Fruit fly (Drosophila melanogaster): ENCODE data around the gene CG6985.

The CG6985 gene

DNA sequence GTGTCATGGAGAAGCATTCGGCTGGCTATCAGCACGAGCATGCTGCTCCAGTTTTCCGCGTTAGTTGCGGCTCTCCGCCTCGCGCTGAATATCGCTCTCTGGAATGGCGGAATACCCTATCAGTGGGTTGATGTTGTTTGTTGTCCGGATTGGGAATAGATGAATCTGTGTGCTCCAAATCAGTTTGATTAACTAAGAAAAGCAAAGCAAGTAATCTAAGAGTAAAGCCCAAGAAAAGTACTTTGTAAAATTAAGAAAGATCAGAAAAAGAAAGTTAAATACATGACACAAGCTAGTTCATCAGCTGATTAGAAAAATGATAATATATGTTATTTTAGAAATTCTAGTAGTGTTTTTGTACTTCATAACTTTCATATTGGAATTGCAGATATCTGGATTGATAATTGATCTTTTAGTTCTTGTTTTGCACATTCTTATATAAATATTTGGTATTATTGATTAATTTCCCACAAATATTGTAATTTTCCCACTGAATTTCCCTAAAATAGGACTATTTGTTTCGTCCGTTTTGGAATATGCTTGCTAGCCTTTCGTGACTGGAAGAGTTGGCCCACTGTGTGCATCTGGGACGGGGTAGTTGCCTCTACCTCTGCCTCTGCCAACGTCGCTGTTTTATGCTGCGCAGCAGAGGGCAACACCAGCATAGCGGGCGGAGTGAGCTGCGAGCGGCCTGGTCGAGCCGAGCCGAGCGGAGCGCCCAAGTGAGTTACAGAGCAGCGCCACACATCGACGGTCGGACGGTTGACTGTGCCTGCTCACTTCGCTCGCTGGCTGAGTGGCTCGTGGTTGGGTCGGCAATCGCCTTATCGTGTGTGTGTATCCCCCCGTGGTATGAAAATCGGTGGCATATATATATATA lies 13.2 kb downstream of the CG6985 start (continued):
- no peak for TF ChIP-seq Hey (tag; optimal IDR thresholded peaks at IDR 0.05)
- no peak for TF ChIP-seq aop (GFP tag; IDR thresholded peaks at IDR 0.05)
- peak; percentile 41 for TF ChIP-seq CG7987 (GFP tag; optimal IDR thresholded peaks at IDR 0.05)
- peak; percentile 70; the same call in 2 of the 3 replicates for TF ChIP-seq ken (GFP tag; IDR thresholded peaks at IDR 0.05)
- no peak for TF ChIP-seq CG16813 (GFP tag; IDR thresholded peaks at IDR 0.05; ENCODE audit: partially characterized antibody)
- TF ChIP-seq Dad (GFP tag; optimal IDR thresholded peaks at IDR 0.05), result no peak
- no peak for TF ChIP-seq dimm (GFP tag; IDR thresholded peaks at IDR 0.05)
- TF ChIP-seq Trl (optimal IDR thresholded peaks at IDR 0.05), result peak; percentile 61 to 66
- peak; percentile 22 for TF ChIP-seq Trl (GFP tag; optimal IDR thresholded peaks at IDR 0.05)
- TF ChIP-seq shn (GFP tag; optimal IDR thresholded peaks at IDR 0.05), result peak; percentile 50
- peak; percentile 26 for TF ChIP-seq repo (GFP tag; optimal IDR thresholded peaks at IDR 0.05)
- no peak for TF ChIP-seq emc (GFP tag; optimal IDR thresholded peaks at IDR 0.05)
- peak; percentile 87 for TF ChIP-seq z (GFP tag; IDR thresholded peaks at IDR 0.05)
- TF ChIP-seq kni (GFP tag; optimal IDR thresholded peaks at IDR 0.05), result no peak
- no peak for TF ChIP-seq CG1647 (GFP tag; optimal IDR thresholded peaks at IDR 0.05)
- TF ChIP-seq pan (optimal IDR thresholded peaks at IDR 0.05), result no peak
- peak in 1 of 2 experiments; percentile 51 for TF ChIP-seq pan (GFP tag; optimal IDR thresholded peaks at IDR 0.05 in 1 of 2, IDR thresholded peaks at IDR 0.05 in 1 of 2)
- peak; percentile 36; the same call in 2 of the 3 replicates for TF ChIP-seq CG14050 (GFP tag; IDR thresholded peaks at IDR 0.05)
- no peak for TF ChIP-seq sc (optimal IDR thresholded peaks at IDR 0.05)
- TF ChIP-seq sc (GFP tag; optimal IDR thresholded peaks at IDR 0.05), result peak; percentile 32
- TF ChIP-seq Nf-YC (tag; optimal IDR thresholded peaks at IDR 0.05), result peak; percentile 51
- peak; percentile 37 for TF ChIP-seq CG7786 (GFP tag; optimal IDR thresholded peaks at IDR 0.05)
- peak in 1 of 2 experiments; percentile 40 for TF ChIP-seq chif (GFP tag; optimal IDR thresholded peaks at IDR 0.05)
- peak; percentile 66 for TF ChIP-seq Hmr (GFP tag; optimal IDR thresholded peaks at IDR 0.05)
- TF ChIP-seq jumu (GFP tag; optimal IDR thresholded peaks at IDR 0.05), result peak; percentile 45
- no peak for TF ChIP-seq CG8290 (GFP tag; optimal IDR thresholded peaks at IDR 0.05)
- TF ChIP-seq CG8290 (tag; optimal IDR thresholded peaks at IDR 0.05), result peak in 1 of 2 experiments; percentile 73
- TF ChIP-seq tll (GFP tag; optimal IDR thresholded peaks at IDR 0.05), result no peak
- peak; percentile 41; the same call in 1 of the 2 replicates for TF ChIP-seq CG3847 (GFP tag; IDR thresholded peaks at IDR 0.05)
- peak; percentile 52; the same call in 1 of the 2 replicates for TF ChIP-seq CG6272 (GFP tag; IDR thresholded peaks at IDR 0.05)
- TF ChIP-seq phol (tag; optimal IDR thresholded peaks at IDR 0.05), result peak; percentile 74
- peak; percentile 46 for TF ChIP-seq CG18476 (GFP tag; optimal IDR thresholded peaks at IDR 0.05)
- peak; percentile 72 for TF ChIP-seq grau (tag; optimal IDR thresholded peaks at IDR 0.05)
- TF ChIP-seq CG9932 (GFP tag; IDR thresholded peaks at IDR 0.05), result peak; percentile 54
- no peak for TF ChIP-seq Usf (GFP tag; optimal IDR thresholded peaks at IDR 0.05)
- TF ChIP-seq CG18011 (GFP tag; optimal IDR thresholded peaks at IDR 0.05), result peak; percentile 25
- peak; percentile 35 for TF ChIP-seq bab2 (GFP tag; optimal IDR thresholded peaks at IDR 0.05)
- peak; percentile 1 for TF ChIP-seq CG1792 (GFP tag; optimal IDR thresholded peaks at IDR 0.05)
- no peak for TF ChIP-seq CG2875 (GFP tag; optimal IDR thresholded peaks at IDR 0.05)
- TF ChIP-seq chn (GFP tag; optimal IDR thresholded peaks at IDR 0.05), result no peak
- peak; percentile 34; the same call in 1 of the 3 replicates for TF ChIP-seq Optix (GFP tag; IDR thresholded peaks at IDR 0.05)
- TF ChIP-seq CG6683 (GFP tag; optimal IDR thresholded peaks at IDR 0.05), result no peak
- peak; percentile 46 for TF ChIP-seq CG11723 (GFP tag; optimal IDR thresholded peaks at IDR 0.05)
- no peak for TF ChIP-seq CG33213 (GFP tag; optimal IDR thresholded peaks at IDR 0.05)
- TF ChIP-seq CG16815 (GFP tag; optimal IDR thresholded peaks at IDR 0.05), result peak; percentile 26
- peak; percentile 50 for TF ChIP-seq tap (tag; optimal IDR thresholded peaks at IDR 0.05)
- TF ChIP-seq salm (tag; optimal IDR thresholded peaks at IDR 0.05), result no peak
- TF ChIP-seq esg (GFP tag; conservative IDR thresholded peaks at IDR 0.05), result peak; percentile 42
- TF ChIP-seq CG15514 (GFP tag; optimal IDR thresholded peaks at IDR 0.05), result peak; percentile 64
- TF ChIP-seq CG3281 (GFP tag; optimal IDR thresholded peaks at IDR 0.05), result peak; percentile 71
